Fruit fly (Drosophila melanogaster) S2 (cell line): Measurements from ENCODE around the gene CG9391.

Experiments used
- CG8478 ChIP-seq: fragments of >200 bp; optimal IDR thresholded peaks from 2 replicates; lab custom pipeline; 2018
- CTCF ChIP-seq, 2 experiments: fragments of >200 bp; optimal IDR thresholded peaks; 2 replicates each; lab custom pipeline; 2018

- TF ChIP-seq CTCF (optimal IDR thresholded peaks at IDR 0.05; lab: Kevin White, UChicago) (no peak), CG8478 (lab: Kevin White, UChicago) (no peak)
Measured at dm6 chr3L:21291055-21291454, 22.9 kb upstream of the CG9391 start.
